Worm (Caenorhabditis elegans): ENCODE measurements around the gene B0334.4.

B0334.4 gene

DNA sequence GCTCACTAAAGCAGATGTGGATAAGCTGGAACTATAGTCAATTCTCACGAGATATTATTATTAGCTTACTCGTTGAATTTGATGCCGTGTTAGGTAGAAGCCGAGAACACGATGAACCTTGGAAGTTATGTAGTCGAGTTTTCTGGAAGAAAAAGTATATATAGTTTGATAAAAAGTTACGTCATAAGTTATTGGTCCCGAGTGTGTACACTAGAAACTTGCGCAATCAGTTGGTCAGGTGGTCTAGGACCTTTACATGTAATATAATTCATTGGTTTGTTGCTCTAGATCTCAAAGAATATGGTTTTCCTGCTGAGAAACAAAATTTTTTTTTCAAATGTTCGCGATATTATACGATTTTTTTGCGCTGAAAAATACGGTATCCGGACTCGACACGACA, 40.4 kb downstream of the B0334.4 start:
- TF ChIP-seq ztf-23 (GFP tag; IDR thresholded peaks at IDR 0.05) = no peak
- no peak for TF ChIP-seq med-1 (GFP tag; optimal IDR thresholded peaks at IDR 0.05; ENCODE audit: insufficient read depth)
- TF ChIP-seq klf-2 (GFP tag; conservative IDR thresholded peaks at IDR 0.05) = no peak
- no peak for TF ChIP-seq tab-1 (GFP tag; IDR thresholded peaks at IDR 0.05)
- no peak for TF ChIP-seq T22C8.4 (GFP tag; IDR thresholded peaks at IDR 0.05)
- no peak for TF ChIP-seq ztf-29 (GFP tag; IDR thresholded peaks at IDR 0.05)
- no peak for TF ChIP-seq cog-1 (tag; optimal IDR thresholded peaks at IDR 0.05)
- no peak for TF ChIP-seq ref-1 (GFP tag; conservative IDR thresholded peaks at IDR 0.05)
- no peak for TF ChIP-seq flt-1 (GFP tag; IDR thresholded peaks at IDR 0.05)

DNA sequence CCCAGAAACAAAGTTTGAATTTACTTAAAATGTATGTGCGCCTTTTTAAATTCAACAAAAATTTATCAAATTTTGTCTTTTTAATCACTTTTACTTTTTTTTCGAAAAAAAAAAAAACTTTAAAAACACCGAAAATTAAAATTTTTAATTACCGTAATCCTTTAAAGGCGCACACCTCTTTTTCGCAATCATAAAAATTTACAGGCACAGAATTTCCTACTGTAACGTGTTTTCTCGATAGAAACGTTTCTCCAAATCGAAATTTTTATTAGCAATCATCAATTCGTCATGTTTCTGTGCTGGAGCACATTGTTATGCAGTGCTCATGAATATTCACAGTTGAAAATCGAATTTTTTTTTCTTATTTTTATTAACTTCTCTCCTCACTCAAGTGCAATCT, 41.0 kb downstream of the B0334.4 start:
- TF ChIP-seq ztf-29 (GFP tag; IDR thresholded peaks at IDR 0.05) (no peak), ref-1 (GFP tag; conservative IDR thresholded peaks at IDR 0.05) (no peak), T22C8.4 (GFP tag; IDR thresholded peaks at IDR 0.05) (no peak), flt-1 (GFP tag; IDR thresholded peaks at IDR 0.05) (no peak), cog-1 (tag; optimal IDR thresholded peaks at IDR 0.05) (no peak), klf-2 (GFP tag; conservative IDR thresholded peaks at IDR 0.05) (no peak), tab-1 (GFP tag; IDR thresholded peaks at IDR 0.05) (no peak), ztf-23 (GFP tag; IDR thresholded peaks at IDR 0.05) (no peak), med-1 (GFP tag; optimal IDR thresholded peaks at IDR 0.05; ENCODE audit: insufficient read depth) (no peak)

DNA sequence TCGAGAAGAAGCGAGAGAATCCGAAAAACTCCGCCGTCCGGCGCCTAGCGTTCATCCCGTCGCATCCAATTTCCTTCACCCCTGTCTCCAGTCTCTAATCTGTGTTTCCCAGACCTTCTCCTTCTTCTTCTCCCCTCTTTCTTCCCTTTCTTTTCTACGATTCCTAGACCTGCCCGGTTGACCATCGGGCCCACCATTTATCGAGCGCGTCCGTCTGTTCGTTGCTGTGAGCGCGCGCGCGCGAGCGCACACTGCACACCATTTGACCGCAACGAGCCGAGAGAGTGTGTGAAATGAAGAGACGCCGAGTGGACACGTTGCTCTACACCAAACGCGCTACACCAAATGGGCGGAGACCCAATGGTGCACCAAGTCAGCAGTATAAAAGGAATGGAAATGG, 41.6 kb downstream of the B0334.4 start:
- TF ChIP-seq ztf-23 (GFP tag; IDR thresholded peaks at IDR 0.05) (0 out of 2 replicates have a peak, but pooled peaks have one; percentile 18), T22C8.4 (GFP tag; IDR thresholded peaks at IDR 0.05) (no peak), klf-2 (GFP tag; conservative IDR thresholded peaks at IDR 0.05) (no peak), med-1 (GFP tag; optimal IDR thresholded peaks at IDR 0.05; ENCODE audit: insufficient read depth) (no peak)

DNA sequence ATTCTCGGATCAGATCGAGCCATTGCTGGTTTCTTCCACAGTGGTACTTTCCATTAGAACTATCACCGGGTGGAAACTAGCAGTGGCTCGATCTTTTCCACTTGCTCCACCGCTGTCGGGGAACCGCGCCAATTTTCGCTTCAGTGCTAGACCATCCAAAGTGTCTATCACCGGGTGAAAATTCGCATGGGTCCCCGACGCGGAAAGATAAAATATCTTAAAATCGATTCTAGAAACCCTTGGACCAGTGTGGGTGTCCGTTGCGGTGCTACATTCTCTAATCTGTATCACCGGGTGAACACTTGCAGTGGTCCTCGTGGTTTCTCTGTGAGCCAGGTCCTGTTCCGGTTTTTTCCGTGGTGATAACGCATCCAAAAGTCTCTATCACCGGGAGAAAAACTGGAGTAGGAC, 42.1 kb downstream of the B0334.4 start:
- TF ChIP-seq flt-1 (GFP tag; IDR thresholded peaks at IDR 0.05) (peak; percentile 76), klf-2 (GFP tag; conservative IDR thresholded peaks at IDR 0.05) (no peak), T22C8.4 (GFP tag; IDR thresholded peaks at IDR 0.05) (peak; percentile 45; the same call in 1 of the 2 replicates)

DNA sequence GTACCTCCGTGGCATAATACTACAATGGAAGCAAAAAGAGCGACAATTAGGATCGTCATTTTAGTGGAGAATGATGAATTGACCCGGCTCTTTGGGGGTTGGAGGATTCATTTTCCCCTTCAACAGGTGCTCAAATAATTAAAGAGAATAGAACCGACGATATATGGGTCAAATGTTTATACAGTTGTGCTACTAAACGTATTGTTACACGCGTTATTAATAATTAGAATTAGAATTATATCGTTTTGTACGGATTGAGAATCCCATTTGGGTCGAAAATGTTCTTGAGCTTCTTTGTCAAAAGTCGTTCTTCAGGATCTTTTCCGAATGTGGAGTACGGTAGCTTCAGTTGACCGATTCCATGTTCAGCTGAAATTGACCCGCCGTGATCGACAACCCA, 43.2 kb downstream of the B0334.4 start, which contains the start of gene Y62F5A.9:
TSS of gene Y62F5A.9 (minus strand) at position 101 of the 400 bp plus-strand sequence.
- no peak for TF ChIP-seq ztf-29 (GFP tag; IDR thresholded peaks at IDR 0.05)

DNA sequence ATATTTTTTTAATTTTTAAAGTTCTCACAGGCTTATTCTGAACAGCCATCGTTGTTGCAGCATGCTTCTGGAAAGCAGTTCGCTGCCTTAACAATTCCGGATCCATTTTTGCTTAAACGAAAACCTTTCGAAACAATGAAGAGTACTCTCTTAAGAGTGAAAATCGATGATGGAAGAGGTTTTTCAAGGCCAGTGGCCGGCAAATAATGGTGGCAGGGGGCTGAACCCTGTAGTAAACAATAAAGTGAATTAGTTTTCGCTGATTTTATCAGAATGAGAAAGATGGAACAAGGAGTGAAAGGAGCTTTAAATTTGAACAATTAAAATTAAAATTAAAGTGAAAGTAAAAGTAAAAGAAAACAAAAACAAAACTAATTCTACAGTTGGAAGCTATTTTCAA, 46.9 kb downstream of the B0334.4 start, which contains the start of gene gtf-2E2:
TSS of gene gtf-2E2 (minus strand) at position 111 of the 400 bp plus-strand sequence.
- TF ChIP-seq med-1 (GFP tag; optimal IDR thresholded peaks at IDR 0.05; ENCODE audit: insufficient read depth) = no peak
- peak; percentile 62 for TF ChIP-seq T22C8.4 (GFP tag; IDR thresholded peaks at IDR 0.05)

DNA sequence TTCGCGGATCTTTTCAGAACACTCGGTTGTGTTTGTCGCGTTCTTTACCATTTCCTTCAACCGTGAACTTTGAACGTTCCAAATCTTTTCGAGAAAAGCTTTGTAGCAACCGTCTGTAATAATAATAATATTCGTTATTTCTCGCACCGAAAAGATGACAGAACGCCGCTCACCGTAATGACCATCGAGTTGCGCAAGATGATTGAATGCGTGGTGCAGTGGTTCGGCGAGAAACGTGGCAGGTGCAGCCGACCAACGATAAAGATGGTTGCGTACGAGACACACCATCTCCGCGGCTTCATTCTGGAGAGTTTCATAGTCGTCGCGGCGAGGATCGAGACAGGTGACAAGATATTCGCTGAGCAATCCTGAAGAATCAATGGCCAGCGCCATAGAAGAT, 47.5 kb downstream of the B0334.4 start:
- TF ChIP-seq ztf-23 (GFP tag; IDR thresholded peaks at IDR 0.05) = no peak
- TF ChIP-seq ref-1 (GFP tag; conservative IDR thresholded peaks at IDR 0.05) = no peak
- TF ChIP-seq cog-1 (tag; optimal IDR thresholded peaks at IDR 0.05) = no peak
- TF ChIP-seq T22C8.4 (GFP tag; IDR thresholded peaks at IDR 0.05) = no peak
- no peak for TF ChIP-seq klf-2 (GFP tag; conservative IDR thresholded peaks at IDR 0.05)
- TF ChIP-seq med-1 (GFP tag; optimal IDR thresholded peaks at IDR 0.05; ENCODE audit: insufficient read depth) = no peak
- TF ChIP-seq flt-1 (GFP tag; IDR thresholded peaks at IDR 0.05) = no peak
- TF ChIP-seq ztf-29 (GFP tag; IDR thresholded peaks at IDR 0.05) = no peak
- no peak for TF ChIP-seq tab-1 (GFP tag; IDR thresholded peaks at IDR 0.05)

DNA sequence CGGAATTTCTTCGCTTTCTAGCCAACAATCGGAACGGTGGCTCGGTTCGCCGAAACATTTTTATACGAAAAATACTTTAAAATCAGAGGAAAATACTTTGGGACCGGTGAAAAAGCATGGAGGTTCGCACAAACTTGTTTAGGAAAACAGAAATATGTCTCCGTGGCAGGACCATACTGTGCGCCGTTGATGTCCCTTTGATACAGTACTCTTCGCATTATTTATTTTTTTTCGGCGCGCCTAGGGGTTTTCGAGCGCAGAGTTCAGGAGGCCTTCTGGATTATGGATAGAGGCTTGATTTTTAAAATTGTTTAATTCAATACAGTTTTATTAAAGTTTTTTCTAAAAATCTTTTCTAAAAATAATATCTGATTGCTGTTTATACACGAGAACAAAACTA, 49.2 kb downstream of the B0334.4 start, which contains the start of gene F54D5.9:
TSS of gene F54D5.9 (minus strand) at position 115 of the 400 bp plus-strand sequence.
- no peak for TF ChIP-seq ztf-29 (GFP tag; IDR thresholded peaks at IDR 0.05)
- no peak for TF ChIP-seq T22C8.4 (GFP tag; IDR thresholded peaks at IDR 0.05)
- TF ChIP-seq med-1 (GFP tag; optimal IDR thresholded peaks at IDR 0.05; ENCODE audit: insufficient read depth) = no peak
- no peak for TF ChIP-seq tab-1 (GFP tag; IDR thresholded peaks at IDR 0.05)
- no peak for TF ChIP-seq cog-1 (tag; optimal IDR thresholded peaks at IDR 0.05)
- no peak for TF ChIP-seq ztf-23 (GFP tag; IDR thresholded peaks at IDR 0.05)
- no peak for TF ChIP-seq klf-2 (GFP tag; conservative IDR thresholded peaks at IDR 0.05)
- TF ChIP-seq ref-1 (GFP tag; conservative IDR thresholded peaks at IDR 0.05) = no peak
- no peak for TF ChIP-seq flt-1 (GFP tag; IDR thresholded peaks at IDR 0.05)

DNA sequence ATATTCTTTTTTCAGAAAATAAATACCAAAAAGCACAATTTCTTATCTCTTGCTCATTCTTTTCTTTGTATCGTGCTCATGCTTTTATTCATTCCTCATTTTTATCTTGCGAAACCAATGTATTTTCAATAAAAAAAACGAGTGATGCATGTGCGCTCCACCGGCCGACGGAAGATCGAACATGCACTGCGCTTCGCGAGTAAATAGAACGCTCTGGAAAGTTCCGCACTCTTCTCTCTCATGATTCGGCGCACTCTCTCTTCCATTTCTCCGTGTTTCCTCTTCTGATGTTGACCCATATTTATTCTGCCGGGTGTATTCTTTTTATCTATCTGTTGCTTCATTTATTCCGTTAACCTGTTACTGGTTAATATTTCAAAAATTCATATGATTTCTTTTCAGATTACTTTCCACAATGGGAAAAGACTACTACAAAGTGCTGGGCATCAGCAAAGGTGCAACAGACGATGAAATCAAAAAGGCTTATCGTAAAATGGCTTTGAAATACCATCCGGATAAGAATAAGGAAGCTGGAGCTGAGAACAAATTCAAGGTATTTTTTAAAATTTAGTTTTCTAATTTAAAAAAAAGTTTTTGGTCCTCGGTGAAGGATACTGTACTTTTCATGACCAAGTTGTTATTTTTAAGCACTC, 49.9 kb downstream of the B0334.4 start, which contains the start of gene dnj-13:
TSS of gene dnj-13 (plus strand) at position 403 of the 653 bp plus-strand sequence.
- TF ChIP-seq T22C8.4 (GFP tag; IDR thresholded peaks at IDR 0.05) (peak; percentile 49; the same call in 1 of the 2 replicates), klf-2 (GFP tag; conservative IDR thresholded peaks at IDR 0.05) (no peak), cog-1 (tag; optimal IDR thresholded peaks at IDR 0.05) (peak; percentile 88), flt-1 (GFP tag; IDR thresholded peaks at IDR 0.05) (peak; percentile 87), ztf-23 (GFP tag; IDR thresholded peaks at IDR 0.05) (peak; percentile 76), ref-1 (GFP tag; conservative IDR thresholded peaks at IDR 0.05) (no peak), ztf-29 (GFP tag; IDR thresholded peaks at IDR 0.05) (no peak), tab-1 (GFP tag; IDR thresholded peaks at IDR 0.05) (peak; percentile 49; the same call in 1 of the 2 replicates), med-1 (GFP tag; optimal IDR thresholded peaks at IDR 0.05; ENCODE audit: insufficient read depth) (no peak)

DNA sequence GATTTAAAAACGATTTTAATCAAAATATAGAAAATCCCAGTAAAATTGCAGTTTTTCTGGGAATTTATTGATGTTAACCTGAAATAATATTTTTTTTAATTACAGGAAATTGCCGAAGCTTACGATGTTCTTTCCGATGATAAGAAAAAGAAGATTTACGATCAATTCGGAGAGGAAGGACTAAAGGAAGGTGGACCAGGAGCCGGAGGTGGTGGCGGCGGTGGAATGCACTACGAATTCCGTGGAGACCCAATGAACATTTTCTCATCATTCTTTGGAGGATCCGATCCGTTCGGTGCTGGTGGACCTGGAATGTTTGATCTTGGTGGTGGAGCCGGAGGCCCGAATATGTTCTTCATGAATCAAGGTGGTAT, 50.4 kb downstream of the B0334.4 start:
- no peak for TF ChIP-seq T22C8.4 (GFP tag; IDR thresholded peaks at IDR 0.05)
- no peak for TF ChIP-seq ref-1 (GFP tag; conservative IDR thresholded peaks at IDR 0.05)
- no peak for TF ChIP-seq ztf-23 (GFP tag; IDR thresholded peaks at IDR 0.05)

Measured in whole organism, midembryonic.